Fruit fly (Drosophila melanogaster): ENCODE data around the gene Pfdn6.

The Pfdn6 gene

DNA sequence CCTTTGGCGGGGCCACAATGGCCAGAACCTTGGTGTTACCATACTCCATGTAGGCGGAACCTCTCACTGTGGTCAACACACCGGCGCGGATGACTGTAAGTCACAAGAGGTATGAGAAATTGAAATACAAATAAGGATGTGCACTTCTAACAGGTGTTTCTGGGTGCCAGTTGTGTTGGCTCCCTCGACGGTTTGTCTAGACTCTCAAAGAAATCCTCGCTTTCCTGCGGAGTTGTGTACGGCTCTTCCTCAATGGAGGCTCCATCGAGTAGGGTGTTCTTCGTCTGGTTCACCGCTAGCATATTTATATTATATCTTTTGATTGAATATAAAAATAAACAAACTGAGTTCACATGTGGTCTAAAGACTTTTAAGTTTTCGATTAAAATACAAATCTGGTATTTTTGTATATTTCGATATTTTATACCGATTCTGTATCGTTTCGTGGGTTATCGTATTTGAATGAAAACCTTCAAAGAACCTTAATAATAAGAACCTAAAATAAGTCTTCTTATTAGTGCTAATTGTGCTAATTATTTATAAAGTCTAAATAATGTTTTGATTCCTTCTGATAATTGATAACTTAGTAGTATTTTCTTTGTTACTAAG, 10.0 kb upstream of the Pfdn6 start, which contains the start of gene Mtr3 (continued):
- TF ChIP-seq Sry-δ (GFP tag; optimal IDR thresholded peaks at IDR 0.05): no peak
- TF ChIP-seq stwl (tag; optimal IDR thresholded peaks at IDR 0.05): peak; percentile 2
- no peak for TF ChIP-seq CG1603 (tag; optimal IDR thresholded peaks at IDR 0.05)
- TF ChIP-seq so (GFP tag; IDR thresholded peaks at IDR 0.05): no peak
- TF ChIP-seq eyg (GFP tag; optimal IDR thresholded peaks at IDR 0.05): no peak
- no peak for TF ChIP-seq CG5180 (GFP tag; optimal IDR thresholded peaks at IDR 0.05)
- TF ChIP-seq CG2678 (tag; optimal IDR thresholded peaks at IDR 0.05): no peak
- no peak for TF ChIP-seq disco-r (GFP tag; optimal IDR thresholded peaks at IDR 0.05)
- TF ChIP-seq tll (GFP tag; optimal IDR thresholded peaks at IDR 0.05): no peak
- no peak for TF ChIP-seq chinmo (GFP tag; IDR thresholded peaks at IDR 0.05; ENCODE audit: partially characterized antibody)
- TF ChIP-seq grau (tag; optimal IDR thresholded peaks at IDR 0.05): no peak
- TF ChIP-seq insv (GFP tag; optimal IDR thresholded peaks at IDR 0.05): no peak
- no peak for TF ChIP-seq NC2β (GFP tag; optimal IDR thresholded peaks at IDR 0.05)
- TF ChIP-seq pros (GFP tag; optimal IDR thresholded peaks at IDR 0.05): no peak
- no peak for TF ChIP-seq Bdp1 (GFP tag; optimal IDR thresholded peaks at IDR 0.05)
- no peak for TF ChIP-seq CG1529 (GFP tag; optimal IDR thresholded peaks at IDR 0.05)
- TF ChIP-seq grn (GFP tag; optimal IDR thresholded peaks at IDR 0.05): no peak
- no peak for TF ChIP-seq CG11456 (GFP tag; IDR thresholded peaks at IDR 0.05)
- TF ChIP-seq unc-4 (GFP tag; IDR thresholded peaks at IDR 0.05; ENCODE audit: partially characterized antibody): peak; percentile 52
- no peak for TF ChIP-seq vnd (GFP tag; IDR thresholded peaks at IDR 0.05; ENCODE audit: partially characterized antibody)
- TF ChIP-seq CG4328 (GFP tag; optimal IDR thresholded peaks at IDR 0.05): no peak
- TF ChIP-seq Abd-B (GFP tag; optimal IDR thresholded peaks at IDR 0.05): no peak
- TF ChIP-seq Scr (GFP tag; IDR thresholded peaks at IDR 0.05; ENCODE audit: partially characterized antibody): peak; percentile 39; the same call in 1 of the 2 replicates
- TF ChIP-seq BEAF-32 (GFP tag; optimal IDR thresholded peaks at IDR 0.05): peak; percentile 27
- no peak for TF ChIP-seq Hmx (GFP tag; optimal IDR thresholded peaks at IDR 0.05)
- TF ChIP-seq ase (GFP tag; IDR thresholded peaks at IDR 0.05): no peak
- TF ChIP-seq caup (GFP tag; optimal IDR thresholded peaks at IDR 0.05; ENCODE audit: severe bottlenecking): no peak
- no peak for TF ChIP-seq usp (GFP tag; optimal IDR thresholded peaks at IDR 0.05)
- no peak for TF ChIP-seq CG2875 (GFP tag; optimal IDR thresholded peaks at IDR 0.05)
- TF ChIP-seq ara (GFP tag; IDR thresholded peaks at IDR 0.05): no peak
- no peak for TF ChIP-seq pho (GFP tag; optimal IDR thresholded peaks at IDR 0.05)
- no peak for TF ChIP-seq CG31441 (GFP tag; IDR thresholded peaks at IDR 0.05)
- no peak for TF ChIP-seq CG15073 (GFP tag; optimal IDR thresholded peaks at IDR 0.05)
- no peak for TF ChIP-seq zfh1 (GFP tag; IDR thresholded peaks at IDR 0.05)
- TF ChIP-seq MESR4 (GFP tag; optimal IDR thresholded peaks at IDR 0.05): peak; percentile 62
- TF ChIP-seq CG2116 (GFP tag; optimal IDR thresholded peaks at IDR 0.05): peak; percentile 57
- TF ChIP-seq cas (GFP tag; IDR thresholded peaks at IDR 0.05): no peak
- peak; percentile 6 for TF ChIP-seq CG9797 (GFP tag; optimal IDR thresholded peaks at IDR 0.05)
- no peak for TF ChIP-seq Neu2 (GFP tag; optimal IDR thresholded peaks at IDR 0.05; ENCODE audit: borderline replicate concordance)
- TF ChIP-seq Optix (GFP tag; IDR thresholded peaks at IDR 0.05): no peak
- TF ChIP-seq az2 (GFP tag; optimal IDR thresholded peaks at IDR 0.05): no peak
- TF ChIP-seq pan (optimal IDR thresholded peaks at IDR 0.05): no peak
- TF ChIP-seq pan (GFP tag; optimal IDR thresholded peaks at IDR 0.05 in 1 of 2, IDR thresholded peaks at IDR 0.05 in 1 of 2): no peak
- TF ChIP-seq tx (GFP tag; optimal IDR thresholded peaks at IDR 0.05): no peak
- no peak for TF ChIP-seq CG6791 (GFP tag; IDR thresholded peaks at IDR 0.05; ENCODE audit: partially characterized antibody)
- TF ChIP-seq CG17186 (GFP tag; optimal IDR thresholded peaks at IDR 0.05): no peak
- TF ChIP-seq MBD-R2 (GFP tag; IDR thresholded peaks at IDR 0.05): peak; percentile 29; the same call in 1 of the 2 replicates
- no peak for TF ChIP-seq trem (tag; optimal IDR thresholded peaks at IDR 0.05)
- TF ChIP-seq E2f2 (GFP tag; IDR thresholded peaks at IDR 0.05): peak; percentile 80
- TF ChIP-seq org-1 (GFP tag; optimal IDR thresholded peaks at IDR 0.05): no peak

Data from whole organism, embryonic.